Fruit fly (Drosophila melanogaster) whole organism, embryonic: ENCODE measurements around the gene mTerf3.

Source experiments
- ATbp ChIP-seq: fragments of 200-800 bp; sonication (Bioruptor generic); optimal IDR thresholded peaks from 2 replicates; lab custom pipeline; 2017; ENCODE audit warnings: missing biosample characterization, mild to moderate bottlenecking, missing genetic modification characterization, missing genetic modification reagents
- CG10147 ChIP-seq: fragments of 200-800 bp; sonication (Bioruptor generic); optimal IDR thresholded peaks from 2 replicates; lab custom pipeline; 2019; ENCODE audit warnings: missing biosample characterization, mild to moderate bottlenecking, missing genetic modification characterization, moderate library complexity
- CG10543 ChIP-seq: fragments of 200-800 bp; sonication (Bioruptor generic); optimal IDR thresholded peaks from 3 replicates; lab custom pipeline; 2017; ENCODE audit warnings: missing biosample characterization, mild to moderate bottlenecking, missing genetic modification characterization, moderate library complexity
- CG15269 ChIP-seq: fragments of 200-800 bp; sonication (Bioruptor generic); optimal IDR thresholded peaks from 2 replicates; lab custom pipeline; 2018; ENCODE audit warnings: missing biosample characterization, mild to moderate bottlenecking, missing genetic modification characterization, moderate library complexity
- CG15514 ChIP-seq: fragments of 200-800 bp; sonication (Bioruptor generic); optimal IDR thresholded peaks from 3 replicates; lab custom pipeline; 2017; ENCODE audit warnings: missing biosample characterization, missing genetic modification characterization, mild to moderate bottlenecking, moderate library complexity, missing genetic modification reagents
- CG15696 ChIP-seq: fragments of 200-800 bp; sonication (Bioruptor generic); optimal IDR thresholded peaks from 2 replicates; lab custom pipeline; 2019; ENCODE audit warnings: missing biosample characterization, mild to moderate bottlenecking, missing genetic modification characterization, moderate library complexity
- CG16863 ChIP-seq: fragments of 200-800 bp; sonication (Bioruptor generic); optimal IDR thresholded peaks from 3 replicates; lab custom pipeline; 2016; ENCODE audit warnings: missing biosample characterization, missing genetic modification characterization
- CG17186 ChIP-seq: fragments of 200-800 bp; sonication (Bioruptor generic); optimal IDR thresholded peaks from 3 replicates; lab custom pipeline; 2017; ENCODE audit warnings: missing biosample characterization, missing genetic modification reagents, missing genetic modification characterization
- CG17328 ChIP-seq: fragments of 200-800 bp; sonication (Bioruptor generic); IDR thresholded peaks from 2 replicates; pipeline ENCODE4 v1.3.6; 2022; ENCODE audit warnings: missing biosample characterization, missing genetic modification characterization
- CG17385 ChIP-seq: fragments of 200-800 bp; sonication (Bioruptor generic); optimal IDR thresholded peaks from 3 replicates; lab custom pipeline; 2018; ENCODE audit warnings: missing biosample characterization, mild to moderate bottlenecking, missing genetic modification characterization
- CG18476 ChIP-seq: fragments of 200-800 bp; sonication (Bioruptor generic); optimal IDR thresholded peaks from 2 replicates; lab custom pipeline; 2016; ENCODE audit warnings: missing biosample characterization, mild to moderate bottlenecking, missing genetic modification characterization
- CG2120 ChIP-seq: fragments of 200-800 bp; sonication (Bioruptor generic); optimal IDR thresholded peaks from 3 replicates; lab custom pipeline; 2016; ENCODE audit warnings: missing biosample characterization, missing genetic modification characterization
- CG30403 ChIP-seq: fragments of 200-800 bp; sonication (Bioruptor generic); optimal IDR thresholded peaks from 3 replicates; lab custom pipeline; 2016; ENCODE audit warnings: missing biosample characterization, missing genetic modification characterization
- CG34422 ChIP-seq: fragments of 200-800 bp; sonication (Bioruptor generic); IDR thresholded peaks from 3 replicates; pipeline ENCODE4 v1.3.6; 2022; ENCODE audit warnings: missing biosample characterization, missing genetic modification characterization
- CG4282 ChIP-seq: fragments of 200-800 bp; sonication (Bioruptor generic); optimal IDR thresholded peaks from 2 replicates; lab custom pipeline; 2016; ENCODE audit warnings: missing biosample characterization, missing genetic modification characterization
- CG4730 ChIP-seq: fragments of 200-800 bp; sonication (Bioruptor generic); IDR thresholded peaks from 2 replicates; pipeline ENCODE4 v1.3.6; 2022; ENCODE audit warnings: missing biosample characterization, missing genetic modification characterization
- CG6254 ChIP-seq: fragments of 200-800 bp; sonication (Bioruptor generic); optimal IDR thresholded peaks from 3 replicates; lab custom pipeline; 2017; ENCODE audit warnings: mild to moderate bottlenecking, missing biosample characterization, missing genetic modification reagents, missing genetic modification characterization
- CG8290 ChIP-seq, 3 experiments: fragments of 200-800 bp; sonication (Bioruptor generic); optimal IDR thresholded peaks; 2 replicates each; lab custom pipeline; 2016 to 2019; ENCODE audit warnings: missing biosample characterization in 3 of 3, missing genetic modification characterization in 3 of 3, mild to moderate bottlenecking in 2 of 3, moderate library complexity in 1 of 3
- Chrac-16 ChIP-seq: fragments of 200-800 bp; sonication (Bioruptor generic); optimal IDR thresholded peaks from 3 replicates; lab custom pipeline; 2016; ENCODE audit warnings: missing biosample characterization, missing genetic modification characterization
- Dad ChIP-seq: fragments of 200-800 bp; sonication (Bioruptor generic); optimal IDR thresholded peaks from 3 replicates; lab custom pipeline; 2016; ENCODE audit warnings: missing biosample characterization, missing genetic modification characterization
- Dip3 ChIP-seq: fragments of 200-800 bp; sonication (Bioruptor generic); optimal IDR thresholded peaks from 3 replicates; lab custom pipeline; 2016; ENCODE audit warnings: missing biosample characterization, missing genetic modification characterization
- Dp ChIP-seq: fragments of 200-800 bp; sonication (Bioruptor generic); optimal IDR thresholded peaks from 2 replicates; lab custom pipeline; 2018; ENCODE audit warnings: missing biosample characterization, mild to moderate bottlenecking, missing genetic modification characterization, moderate library complexity
- ERR ChIP-seq: fragments of 200-800 bp; sonication (Bioruptor generic); optimal IDR thresholded peaks from 2 replicates; lab custom pipeline; 2016; ENCODE audit warnings: missing biosample characterization, missing genetic modification characterization
- H2.0 ChIP-seq: fragments of 200-800 bp; sonication (Bioruptor generic); IDR thresholded peaks from 2 replicates; pipeline ENCODE4 v1.3.6; 2022; ENCODE audit warnings: missing biosample characterization, missing genetic modification characterization
- HLH4C ChIP-seq: fragments of 200-800 bp; sonication (Bioruptor generic); IDR thresholded peaks from 3 replicates; pipeline ENCODE4 v1.3.6; 2022; ENCODE audit warnings: missing biosample characterization, missing genetic modification characterization; ENCODE audit not compliant: partially characterized antibody
- Hmx ChIP-seq: fragments of 200-800 bp; sonication (Bioruptor generic); optimal IDR thresholded peaks from 2 replicates; lab custom pipeline; 2016; ENCODE audit warnings: missing biosample characterization, missing genetic modification characterization
- Hr51 ChIP-seq, 2 experiments: fragments of 200-800 bp; sonication (Bioruptor generic); optimal IDR thresholded peaks; 2 replicates in 1 of 2; 3 replicates in 1 of 2; lab custom pipeline; 2016 to 2018; ENCODE audit warnings: missing biosample characterization in 2 of 2, missing genetic modification characterization in 2 of 2, mild to moderate bottlenecking in 1 of 2, moderate library complexity in 1 of 2
- Lpt ChIP-seq: fragments of >200 bp; optimal IDR thresholded peaks from 2 replicates; lab custom pipeline; 2018; ENCODE audit warnings: missing biosample characterization, missing genetic modification characterization
- Med ChIP-seq: fragments of 200-800 bp; sonication (Bioruptor generic); peaks from one replicate; lab custom pipeline; 2016; ENCODE audit warnings: missing biosample characterization, missing genetic modification characterization, mild to moderate bottlenecking, inconsistent platforms, moderate library complexity
- Myb ChIP-seq: fragments of 200-800 bp; sonication (Bioruptor generic); optimal IDR thresholded peaks from 2 replicates; lab custom pipeline; 2016; ENCODE audit warnings: missing biosample characterization, missing genetic modification characterization
- Nf-YA ChIP-seq: fragments of 200-800 bp; sonication (Bioruptor generic); IDR thresholded peaks from 2 replicates; pipeline ENCODE4 v1.3.6; 2022; ENCODE audit warnings: missing biosample characterization, missing genetic modification characterization
- Rfx ChIP-seq: fragments of 200-800 bp; sonication (Bioruptor generic); IDR thresholded peaks from 2 replicates; pipeline ENCODE4 v1.3.6; 2022; ENCODE audit warnings: missing biosample characterization, missing genetic modification characterization
- Scr ChIP-seq: fragments of 200-800 bp; sonication (Bioruptor generic); IDR thresholded peaks from 2 replicates; pipeline ENCODE4 v1.3.6; 2022; ENCODE audit warnings: missing biosample characterization, missing genetic modification characterization; ENCODE audit not compliant: partially characterized antibody
- Spps ChIP-seq: fragments of 200-800 bp; sonication (Bioruptor generic); optimal IDR thresholded peaks from 2 replicates; lab custom pipeline; 2018; ENCODE audit warnings: missing biosample characterization, mild to moderate bottlenecking, missing genetic modification characterization
- br ChIP-seq: fragments of >200 bp; optimal IDR thresholded peaks from 2 replicates; lab custom pipeline; 2017
- bsh ChIP-seq, 2 experiments: fragments of 200-800 bp; sonication (Bioruptor generic); optimal IDR thresholded peaks; 2 replicates each; lab custom pipeline; 2017 to 2018; ENCODE audit warnings: mild to moderate bottlenecking in 2 of 2, missing biosample characterization in 2 of 2, missing genetic modification characterization in 2 of 2, moderate library complexity in 1 of 2
- cato ChIP-seq: fragments of 200-800 bp; sonication (Bioruptor generic); optimal IDR thresholded peaks from 2 replicates; lab custom pipeline; 2016; ENCODE audit warnings: missing biosample characterization, missing genetic modification characterization, borderline replicate concordance
- cwo ChIP-seq: fragments of 200-800 bp; sonication (Bioruptor generic); optimal IDR thresholded peaks from 3 replicates; lab custom pipeline; 2017; ENCODE audit warnings: missing biosample characterization, missing genetic modification characterization, mild to moderate bottlenecking, moderate library complexity, missing genetic modification reagents
- fd102C ChIP-seq: fragments of 200-800 bp; sonication (Bioruptor generic); optimal IDR thresholded peaks from 2 replicates; lab custom pipeline; 2018; ENCODE audit warnings: missing biosample characterization, mild to moderate bottlenecking, missing genetic modification characterization, moderate library complexity
- gcm ChIP-seq: fragments of 200-800 bp; sonication (Bioruptor generic); optimal IDR thresholded peaks from 2 replicates; lab custom pipeline; 2019; ENCODE audit warnings: missing biosample characterization, mild to moderate bottlenecking, missing genetic modification characterization, moderate library complexity
- nom ChIP-seq: fragments of 200-800 bp; sonication (Bioruptor generic); optimal IDR thresholded peaks from 2 replicates; lab custom pipeline; 2017; ENCODE audit warnings: missing biosample characterization, missing genetic modification characterization, mild to moderate bottlenecking, moderate library complexity, missing genetic modification reagents
- pan ChIP-seq, 4 experiments: fragments of >200 bp in 3 of 4; fragments of 200-800 bp in 1 of 4; sonication (Bioruptor generic) in 1 of 4; optimal IDR thresholded peaks in 3 of 4; IDR thresholded peaks in 1 of 4; 2 replicates each; pipeline versions ENCODE4 v1.3.6 to Lab custom; 2017 to 2022; ENCODE audit warnings: missing biosample characterization in 2 of 4, missing genetic modification characterization in 2 of 4, mixed read lengths in 1 of 4
- schlank ChIP-seq: fragments of 200-800 bp; sonication (Bioruptor generic); optimal IDR thresholded peaks from 2 replicates; lab custom pipeline; 2018; ENCODE audit warnings: missing biosample characterization, mild to moderate bottlenecking, missing genetic modification characterization
- sd ChIP-seq: fragments of 200-800 bp; sonication (Bioruptor generic); optimal IDR thresholded peaks from 3 replicates; lab custom pipeline; 2018; ENCODE audit warnings: missing biosample characterization, mild to moderate bottlenecking, missing genetic modification characterization, moderate library complexity
- slbo ChIP-seq: fragments of 200-800 bp; sonication (Bioruptor generic); IDR thresholded peaks from 2 replicates; pipeline ENCODE4 v1.3.6; 2022; ENCODE audit warnings: missing biosample characterization, missing genetic modification characterization
- ssp ChIP-seq: fragments of 200-800 bp; sonication (Bioruptor generic); IDR thresholded peaks from 2 replicates; pipeline ENCODE4 v1.3.6; 2022; ENCODE audit warnings: missing biosample characterization, missing genetic modification characterization
- sug ChIP-seq: fragments of 200-800 bp; optimal IDR thresholded peaks from 2 replicates; lab custom pipeline; 2019; ENCODE audit warnings: missing biosample characterization, mild to moderate bottlenecking, missing genetic modification characterization, moderate library complexity
- wdn ChIP-seq: fragments of 200-800 bp; sonication (Bioruptor generic); IDR thresholded peaks from 2 replicates; pipeline ENCODE4 v1.3.6; 2022; ENCODE audit warnings: missing biosample characterization, missing genetic modification characterization

Gene mTerf3

dm6 chr3L:20487649-20488048 is 32.9 kb downstream of the mTerf3 start (continued):
- no peak for TF ChIP-seq ssp (GFP tag; lab: Robert Waterston, UW)
- no peak for TF ChIP-seq Chrac-16 (GFP tag; lab: Kevin White, UChicago)
- TF ChIP-seq Dip3, result no peak

dm6 chr3L:20474789-20475208 is 45.8 kb downstream of the mTerf3 start:
- TF ChIP-seq ERR (GFP tag; lab: Kevin White, UChicago) (peak; percentile 60), cwo (GFP tag; lab: Kevin White, UChicago) (peak; percentile 84), CG8290 (GFP tag; optimal IDR thresholded peaks at IDR 0.05; lab: Kevin White, UChicago) (peak; percentile 63), CG8290 (tag; optimal IDR thresholded peaks at IDR 0.05; lab: Kevin White, UChicago) (peak; percentile 40 to 95), Dp (peak; percentile 49), nom (GFP tag; lab: Kevin White, UChicago) (peak; percentile 51), schlank (tag; lab: Kevin White, UChicago) (peak; percentile 74), Spps (tag; lab: Kevin White, UChicago) (peak; percentile 43), br (lab: Kevin White, UChicago) (no peak), CG16863 (peak; percentile 83), Rfx (GFP tag; lab: Robert Waterston, UW) (no peak), gcm (GFP tag; lab: Kevin White, UChicago) (peak; percentile 14), Med (peak; percentile 98), CG30403 (GFP tag; lab: Kevin White, UChicago) (peak; percentile 92), CG17186 (GFP tag; lab: Kevin White, UChicago) (peak; percentile 48), CG4282 (GFP tag; lab: Kevin White, UChicago) (peak; percentile 72), Hr51 (GFP tag; optimal IDR thresholded peaks at IDR 0.05; lab: Kevin White, UChicago) (peak; percentile 87 to 92), CG10147 (GFP tag; lab: Kevin White, UChicago) (peak; percentile 77), sug (tag; lab: Kevin White, UChicago) (peak; percentile 86), CG17385 (peak; percentile 80), CG15269 (peak; percentile 89), Dad (GFP tag; lab: Kevin White, UChicago) (peak; percentile 78), CG34422 (GFP tag; lab: Robert Waterston, UW) (no peak), CG18476 (GFP tag; lab: Kevin White, UChicago) (peak; percentile 86), ATbp (GFP tag; lab: Kevin White, UChicago) (peak; percentile 82), bsh (GFP tag; optimal IDR thresholded peaks at IDR 0.05; lab: Kevin White, UChicago) (peak in 1 of 2 experiments; percentile 79), HLH4C (no peak), CG17328 (GFP tag; lab: Robert Waterston, UW) (no peak), CG4730 (GFP tag; lab: Robert Waterston, UW) (no peak), Hmx (GFP tag; lab: Kevin White, UChicago) (peak; percentile 34), Lpt (no peak), cato (GFP tag; lab: Kevin White, UChicago) (peak; percentile 71), wdn (GFP tag; lab: Robert Waterston, UW) (no peak), slbo (GFP tag; lab: Robert Waterston, UW) (no peak), H2.0 (GFP tag; lab: Robert Waterston, UW) (no peak), fd102C (GFP tag; lab: Kevin White, UChicago) (no peak), Nf-YA (GFP tag; lab: Robert Waterston, UW) (no peak), Scr (GFP tag; lab: Robert Waterston, UW) (no peak), CG2120 (GFP tag; lab: Kevin White, UChicago) (peak; percentile 96), CG6254 (GFP tag; lab: Kevin White, UChicago) (peak; percentile 59), sd (peak; percentile 58), Myb (GFP tag; lab: Kevin White, UChicago) (peak; percentile 76), CG15514 (peak; percentile 89), pan (optimal IDR thresholded peaks at IDR 0.05; lab: Kevin White, UChicago) (no peak), pan (GFP tag; optimal IDR thresholded peaks at IDR 0.05 in 1 of 2, IDR thresholded peaks at IDR 0.05 in 1 of 2) (no peak), CG10543 (GFP tag; lab: Kevin White, UChicago) (peak; percentile 94), CG15696 (tag; lab: Kevin White, UChicago) (peak; percentile 70)
